Fruit fly (Drosophila melanogaster): ENCODE data around the gene ACXD.

The ACXD gene

dm6 chr3L:2265692-2266444 lies 28.5 kb downstream of the ACXD start, which contains the start of the genes ecd and CG13806 (continued):
- TF ChIP-seq tup (GFP tag; optimal IDR thresholded peaks at IDR 0.05) = no peak
- TF ChIP-seq CG17186 (GFP tag; optimal IDR thresholded peaks at IDR 0.05) = peak; percentile 80
- peak; percentile 49 for TF ChIP-seq CG2116 (GFP tag; optimal IDR thresholded peaks at IDR 0.05)
- peak; percentile 32 for TF ChIP-seq CG8388 (GFP tag; optimal IDR thresholded peaks at IDR 0.05)
- no peak for TF ChIP-seq sima (GFP tag; optimal IDR thresholded peaks at IDR 0.05)
- TF ChIP-seq CG11456 (GFP tag; IDR thresholded peaks at IDR 0.05) = peak; percentile 73
- no peak for TF ChIP-seq CG8478 (optimal IDR thresholded peaks at IDR 0.05)
- no peak for TF ChIP-seq CG5953 (GFP tag; IDR thresholded peaks at IDR 0.05)
- TF ChIP-seq CG4617 (GFP tag; optimal IDR thresholded peaks at IDR 0.05; ENCODE audit: borderline replicate concordance) = peak; percentile 95
- no peak for TF ChIP-seq CG32767 (GFP tag; IDR thresholded peaks at IDR 0.05)
- TF ChIP-seq CG1602 (GFP tag; optimal IDR thresholded peaks at IDR 0.05) = no peak
- no peak for TF ChIP-seq ham (GFP tag; IDR thresholded peaks at IDR 0.05)
- TF ChIP-seq cato (GFP tag; optimal IDR thresholded peaks at IDR 0.05; ENCODE audit: borderline replicate concordance) = no peak
- TF ChIP-seq C15 (GFP tag; IDR thresholded peaks at IDR 0.05) = no peak
- TF ChIP-seq CG2129 (GFP tag; IDR thresholded peaks at IDR 0.05; ENCODE audit: partially characterized antibody) = peak; percentile 76
- no peak for TF ChIP-seq GATAe (GFP tag; conservative IDR thresholded peaks at IDR 0.05)
- TF ChIP-seq Jarid2 (GFP tag; optimal IDR thresholded peaks at IDR 0.05) = no peak
- TF ChIP-seq zfh2 (GFP tag; optimal IDR thresholded peaks at IDR 0.05) = peak; percentile 67
- TF ChIP-seq Side (GFP tag; optimal IDR thresholded peaks at IDR 0.05) = peak; percentile 17
- TF ChIP-seq Ada2b (GFP tag; IDR thresholded peaks at IDR 0.05) = no peak
- TF ChIP-seq Ssrp (tag; optimal IDR thresholded peaks at IDR 0.05) = no peak
- TF ChIP-seq CG16813 (GFP tag; IDR thresholded peaks at IDR 0.05; ENCODE audit: partially characterized antibody) = peak; percentile 96
- peak; percentile 11 for TF ChIP-seq NC2β (GFP tag; optimal IDR thresholded peaks at IDR 0.05)
- TF ChIP-seq Tbp (GFP tag; optimal IDR thresholded peaks at IDR 0.05) = no peak
- TF ChIP-seq nau (GFP tag; optimal IDR thresholded peaks at IDR 0.05) = no peak
- TF ChIP-seq Mrtf (GFP tag; IDR thresholded peaks at IDR 0.05) = no peak
- no peak for TF ChIP-seq ara (GFP tag; IDR thresholded peaks at IDR 0.05)
- no peak for TF ChIP-seq ap (GFP tag; IDR thresholded peaks at IDR 0.05)
- TF ChIP-seq Dip2 (GFP tag; IDR thresholded peaks at IDR 0.05) = no peak
- TF ChIP-seq ab (GFP tag; optimal IDR thresholded peaks at IDR 0.05) = no peak
- no peak for TF ChIP-seq Lim3 (GFP tag; IDR thresholded peaks at IDR 0.05)
- no peak for TF ChIP-seq chm (GFP tag; IDR thresholded peaks at IDR 0.05)
- no peak for TF ChIP-seq CG17359 (tag; optimal IDR thresholded peaks at IDR 0.05)
- peak; percentile 67 for TF ChIP-seq zfh1 (GFP tag; IDR thresholded peaks at IDR 0.05)
- TF ChIP-seq sens-2 (GFP tag; IDR thresholded peaks at IDR 0.05) = no peak
- TF ChIP-seq crc (GFP tag; optimal IDR thresholded peaks at IDR 0.05) = no peak
- TF ChIP-seq sr (GFP tag; IDR thresholded peaks at IDR 0.05) = no peak
- TF ChIP-seq Trl (optimal IDR thresholded peaks at IDR 0.05) = no peak
- peak; percentile 51 for TF ChIP-seq Trl (GFP tag; optimal IDR thresholded peaks at IDR 0.05)
- TF ChIP-seq grn (GFP tag; optimal IDR thresholded peaks at IDR 0.05) = peak; percentile 71
- TF ChIP-seq croc (GFP tag; conservative IDR thresholded peaks at IDR 0.05) = no peak
- peak; percentile 77 for TF ChIP-seq pita (GFP tag; optimal IDR thresholded peaks at IDR 0.05)
- TF ChIP-seq da (GFP tag; optimal IDR thresholded peaks at IDR 0.05) = no peak
- peak in 1 of 2 experiments; percentile 41 for TF ChIP-seq Hr51 (GFP tag; optimal IDR thresholded peaks at IDR 0.05)
- TF ChIP-seq Hr3 (GFP tag; optimal IDR thresholded peaks at IDR 0.05) = no peak
- TF ChIP-seq CG15011 (GFP tag; optimal IDR thresholded peaks at IDR 0.05) = no peak
- no peak for TF ChIP-seq CG3407 (GFP tag; optimal IDR thresholded peaks at IDR 0.05)
- TF ChIP-seq fd3F (GFP tag; optimal IDR thresholded peaks at IDR 0.05) = no peak
- no peak for TF ChIP-seq br (optimal IDR thresholded peaks at IDR 0.05)
- peak; percentile 5 for TF ChIP-seq Fer2 (tag; optimal IDR thresholded peaks at IDR 0.05)
- TF ChIP-seq CG1603 (tag; optimal IDR thresholded peaks at IDR 0.05) = peak; percentile 86
- no peak for TF ChIP-seq slp2 (GFP tag; optimal IDR thresholded peaks at IDR 0.05)
